Worm (Caenorhabditis elegans) whole organism, late embryonic: ENCODE results near the gene pars-1.

Source experiments
- C08G9.2 ChIP-seq: sonication (generic microtip); optimal IDR thresholded peaks from 2 replicates; lab custom pipeline; 2016; ENCODE audit warnings: mild to moderate bottlenecking, missing genetic modification characterization, moderate library complexity, missing compliant biosample characterization
- F13H6.1 ChIP-seq: sonication (generic microtip); optimal IDR thresholded peaks from 2 replicates; lab custom pipeline; 2016; ENCODE audit warnings: missing genetic modification characterization, missing compliant biosample characterization
- K09A11.1 ChIP-seq: sonication (generic microtip); optimal IDR thresholded peaks from 2 replicates; lab custom pipeline; 2017; ENCODE audit warnings: antibody characterized with exemption, mild to moderate bottlenecking, missing genetic modification characterization, missing compliant biosample characterization; ENCODE audit not compliant: insufficient read depth
- ahr-1 ChIP-seq: sonication (generic microtip); optimal IDR thresholded peaks from 2 replicates; lab custom pipeline; 2016; ENCODE audit warnings: missing genetic modification characterization, missing compliant biosample characterization
- ceh-19 ChIP-seq: fragments of 200-800 bp; sonication (Bioruptor generic); optimal IDR thresholded peaks from 2 replicates; lab custom pipeline; 2018; ENCODE audit warnings: mild to moderate bottlenecking, missing genetic modification characterization, missing compliant biosample characterization
- ceh-22 ChIP-seq: sonication (generic microtip); optimal IDR thresholded peaks from 2 replicates; lab custom pipeline; 2017; ENCODE audit warnings: missing biosample characterization, missing genetic modification characterization
- ceh-24 ChIP-seq: sonication (generic microtip); optimal IDR thresholded peaks from 2 replicates; lab custom pipeline; 2016; ENCODE audit warnings: mild to moderate bottlenecking, missing genetic modification characterization, missing compliant biosample characterization
- ceh-34 ChIP-seq: sonication (generic microtip); optimal IDR thresholded peaks from 2 replicates; lab custom pipeline; 2016; ENCODE audit warnings: mild to moderate bottlenecking, missing genetic modification characterization, missing compliant biosample characterization
- dmd-4 ChIP-seq: sonication (generic microtip); optimal IDR thresholded peaks from 2 replicates; lab custom pipeline; 2016; ENCODE audit warnings: borderline replicate concordance, missing genetic modification characterization, missing compliant biosample characterization
- dve-1 ChIP-seq: sonication (generic microtip); optimal IDR thresholded peaks from 2 replicates; lab custom pipeline; 2017; ENCODE audit warnings: antibody characterized with exemption, mild to moderate bottlenecking, missing genetic modification characterization, missing compliant biosample characterization
- elt-2 ChIP-seq: sonication (generic microtip); optimal IDR thresholded peaks from 2 replicates; lab custom pipeline; 2016; ENCODE audit warnings: missing genetic modification reagents, missing genetic modification characterization, missing compliant biosample characterization
- elt-4 ChIP-seq: sonication (generic microtip); optimal IDR thresholded peaks from 2 replicates; lab custom pipeline; 2016; ENCODE audit warnings: missing genetic modification characterization, missing compliant biosample characterization
- ets-4 ChIP-seq: sonication (generic microtip); optimal IDR thresholded peaks from 2 replicates; lab custom pipeline; 2016; ENCODE audit warnings: missing genetic modification characterization, missing compliant biosample characterization
- eyg-1 ChIP-seq: sonication (generic microtip); optimal IDR thresholded peaks from 2 replicates; lab custom pipeline; 2016; ENCODE audit warnings: missing genotype, missing genetic modification characterization, missing compliant biosample characterization
- hlh-15 ChIP-seq: sonication (generic microtip); optimal IDR thresholded peaks from 2 replicates; lab custom pipeline; 2016; ENCODE audit warnings: missing genetic modification characterization, missing compliant biosample characterization
- hlh-30 ChIP-seq: sonication (generic microtip); optimal IDR thresholded peaks from 2 replicates; lab custom pipeline; 2017; ENCODE audit warnings: antibody characterized with exemption, missing genetic modification characterization, missing compliant biosample characterization; ENCODE audit not compliant: insufficient read depth
- hlh-6 ChIP-seq: sonication (generic microtip); optimal IDR thresholded peaks from 2 replicates; lab custom pipeline; 2016; ENCODE audit warnings: missing genotype, missing genetic modification characterization, missing compliant biosample characterization
- hlh-8 ChIP-seq: sonication (generic microtip); optimal IDR thresholded peaks from 2 replicates; lab custom pipeline; 2016; ENCODE audit warnings: missing genotype, missing genetic modification characterization, missing compliant biosample characterization
- mec-3 ChIP-seq: sonication (generic microtip); optimal IDR thresholded peaks from 2 replicates; lab custom pipeline; 2016; ENCODE audit warnings: borderline replicate concordance, missing genetic modification characterization, missing compliant biosample characterization
- npax-4 ChIP-seq: sonication (generic microtip); optimal IDR thresholded peaks from 2 replicates; lab custom pipeline; 2016; ENCODE audit warnings: missing genetic modification characterization, missing compliant biosample characterization
- pag-3 ChIP-seq: sonication (generic microtip); optimal IDR thresholded peaks from 2 replicates; lab custom pipeline; 2016; ENCODE audit warnings: missing compliant biosample characterization, missing genetic modification characterization, borderline replicate concordance
- pat-9 ChIP-seq: fragments of 200-800 bp; sonication (Bioruptor generic); optimal IDR thresholded peaks from 2 replicates; lab custom pipeline; 2018; ENCODE audit warnings: mild to moderate bottlenecking, missing genetic modification characterization, moderate library complexity, missing compliant biosample characterization
- pax-1 ChIP-seq: fragments of 150-350 bp; optimal IDR thresholded peaks from 2 replicates; lab custom pipeline; 2014; ENCODE audit warnings: missing biosample characterization, missing genetic modification characterization
- pha-2 ChIP-seq: sonication (generic microtip); optimal IDR thresholded peaks from 2 replicates; lab custom pipeline; 2017; ENCODE audit warnings: mild to moderate bottlenecking, missing genetic modification characterization, missing compliant biosample characterization
- pha-4 ChIP-seq: fragments of 150-350 bp; optimal IDR thresholded peaks from 2 replicates; lab custom pipeline; 2018; ENCODE audit warnings: missing biosample characterization, missing genetic modification reagents, missing genetic modification characterization
- pqm-1 ChIP-seq: sonication (generic microtip); optimal IDR thresholded peaks from 2 replicates; lab custom pipeline; 2016; ENCODE audit warnings: missing genetic modification characterization, missing compliant biosample characterization
- ref-2 ChIP-seq: sonication (generic microtip); optimal IDR thresholded peaks from 2 replicates; lab custom pipeline; 2016; ENCODE audit warnings: missing genetic modification characterization, missing compliant biosample characterization
- rnt-1 ChIP-seq: sonication (generic microtip); optimal IDR thresholded peaks from 2 replicates; lab custom pipeline; 2016; ENCODE audit warnings: missing genetic modification characterization, missing compliant biosample characterization
- sdc-2 ChIP-seq: sonication (generic microtip); optimal IDR thresholded peaks from 2 replicates; lab custom pipeline; 2016; ENCODE audit warnings: missing genotype, missing genetic modification characterization, missing compliant biosample characterization
- sox-2 ChIP-seq: fragments of 200-800 bp; sonication (Bioruptor generic); IDR thresholded peaks from 2 replicates; pipeline ENCODE4 v1.3.6; 2022; ENCODE audit warnings: missing genetic modification reagents, missing genetic modification characterization, missing compliant biosample characterization
- sox-4 ChIP-seq: sonication (generic microtip); optimal IDR thresholded peaks from 2 replicates; lab custom pipeline; 2017; ENCODE audit warnings: mild to moderate bottlenecking, missing genetic modification characterization, inconsistent platforms, missing compliant biosample characterization
- tbx-7 ChIP-seq: sonication (generic microtip); optimal IDR thresholded peaks from 2 replicates; lab custom pipeline; 2016; ENCODE audit warnings: missing genotype, missing genetic modification characterization, missing compliant biosample characterization
- ttx-3 ChIP-seq: sonication (generic microtip); optimal IDR thresholded peaks from 2 replicates; lab custom pipeline; 2016; ENCODE audit warnings: missing genetic modification reagents, missing genetic modification characterization, missing compliant biosample characterization
- unc-42 ChIP-seq: sonication (generic microtip); optimal IDR thresholded peaks from 2 replicates; lab custom pipeline; 2016; ENCODE audit warnings: missing genotype, missing genetic modification characterization, missing compliant biosample characterization
- unc-55 ChIP-seq: sonication (generic microtip); optimal IDR thresholded peaks from 2 replicates; lab custom pipeline; 2017; ENCODE audit warnings: missing biosample characterization, missing genetic modification reagents, missing genetic modification characterization
- zip-5 ChIP-seq: sonication (generic microtip); optimal IDR thresholded peaks from 2 replicates; lab custom pipeline; 2016; ENCODE audit warnings: missing genetic modification characterization, missing compliant biosample characterization

The pars-1 gene

DNA sequence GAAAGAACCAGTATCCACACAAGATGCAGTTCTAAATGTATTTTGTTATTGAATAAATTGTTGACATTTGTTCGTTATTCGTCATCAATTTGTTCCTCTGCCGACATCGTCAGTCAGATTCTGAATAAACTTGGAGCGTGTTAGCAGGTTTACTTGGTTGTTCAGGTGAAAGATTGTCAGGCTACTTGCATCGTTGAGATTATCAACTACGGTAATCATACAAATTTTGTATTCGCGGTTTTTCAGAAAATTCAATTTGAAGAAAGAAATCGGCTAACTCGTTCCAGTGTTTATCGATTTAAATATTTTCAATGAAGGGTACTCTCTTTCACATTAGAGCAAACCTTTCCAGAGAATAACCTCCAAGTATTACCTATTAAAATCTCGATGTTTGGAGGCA, 29.1 kb upstream of the pars-1 start, which contains the start of gene R151.2:
R151.2 (plus strand) TSS at position 247 of the 400 bp plus-strand sequence.
- TF ChIP-seq tbx-7 (tag; lab: Kevin White, UChicago), result no peak
- TF ChIP-seq npax-4 (tag; lab: Kevin White, UChicago), result no peak
- no peak for TF ChIP-seq pha-2 (tag; lab: Kevin White, UChicago)
- no peak for TF ChIP-seq elt-4 (tag; lab: Kevin White, UChicago)
- no peak for TF ChIP-seq pax-1 (tag; lab: Kevin White, UChicago)
- no peak for TF ChIP-seq dmd-4 (tag; lab: Kevin White, UChicago)
- no peak for TF ChIP-seq hlh-8 (tag; lab: Kevin White, UChicago)
- no peak for TF ChIP-seq hlh-15 (tag; lab: Kevin White, UChicago)

DNA sequence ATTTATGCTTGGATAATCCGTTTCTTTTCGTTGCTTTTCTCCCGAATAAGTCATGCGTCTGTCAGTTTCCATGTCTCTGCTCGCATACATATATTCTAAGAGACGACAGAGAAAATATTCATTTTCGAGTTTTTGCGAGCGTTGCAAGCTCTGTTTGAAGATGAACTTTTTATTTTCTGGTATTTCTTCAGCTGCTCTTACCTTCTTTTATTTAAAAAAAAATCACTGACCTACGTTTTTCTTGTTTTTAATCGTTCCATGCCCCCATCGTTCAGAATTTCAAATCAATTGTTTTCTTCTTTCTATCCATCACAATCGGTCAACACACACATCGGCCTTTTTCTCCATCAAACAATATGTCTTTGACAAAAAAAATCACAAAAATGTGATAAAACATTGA, 28.3 kb upstream of the pars-1 start:
- TF ChIP-seq dve-1 (tag; lab: Kevin White, UChicago) (no peak), ets-4 (tag; lab: Kevin White, UChicago) (no peak), sox-4 (no peak), ceh-34 (tag; lab: Kevin White, UChicago) (no peak), pag-3 (tag; lab: Kevin White, UChicago) (no peak), ceh-19 (GFP tag; lab: Kevin White, UChicago) (no peak), K09A11.1 (tag; lab: Kevin White, UChicago) (no peak), hlh-6 (tag; lab: Kevin White, UChicago) (no peak), pat-9 (tag; lab: Kevin White, UChicago) (no peak), dmd-4 (tag; lab: Kevin White, UChicago) (no peak), unc-42 (tag; lab: Kevin White, UChicago) (no peak), mec-3 (no peak)

DNA sequence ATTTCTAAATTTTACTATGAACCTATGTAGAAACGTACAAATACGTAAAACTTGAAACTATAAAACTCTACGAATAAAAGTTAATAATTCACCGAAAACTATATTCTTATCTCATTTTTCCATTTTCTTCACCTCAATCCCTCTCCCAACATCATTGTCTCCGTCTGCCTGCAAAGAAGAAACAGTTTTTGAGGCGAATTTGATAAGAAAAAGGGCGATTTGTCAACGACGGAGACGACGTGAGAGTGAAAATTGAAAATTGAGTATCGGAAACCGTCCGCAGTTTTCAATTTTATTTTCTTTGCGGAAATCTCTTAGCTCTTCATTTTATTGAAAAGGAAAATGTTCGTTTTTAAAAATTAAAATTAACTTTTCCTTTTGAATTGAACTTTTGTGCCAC, 26.8 kb upstream of the pars-1 start:
- TF ChIP-seq sox-2 (no peak), pha-4 (tag; lab: Kevin White, UChicago) (no peak), C08G9.2 (tag; lab: Kevin White, UChicago) (no peak), dmd-4 (tag; lab: Kevin White, UChicago) (no peak), unc-55 (GFP tag; lab: Kevin White, UChicago) (no peak), ttx-3 (tag; lab: Kevin White, UChicago) (no peak), elt-2 (tag; lab: Kevin White, UChicago) (no peak), ceh-24 (tag; lab: Kevin White, UChicago) (no peak), pha-2 (tag; lab: Kevin White, UChicago) (no peak), pqm-1 (no peak), sdc-2 (no peak), elt-4 (tag; lab: Kevin White, UChicago) (no peak), ahr-1 (tag; lab: Kevin White, UChicago) (no peak), F13H6.1 (tag; lab: Kevin White, UChicago) (no peak), pat-9 (tag; lab: Kevin White, UChicago) (no peak), pax-1 (tag; lab: Kevin White, UChicago) (no peak), ets-4 (tag; lab: Kevin White, UChicago) (no peak)

DNA sequence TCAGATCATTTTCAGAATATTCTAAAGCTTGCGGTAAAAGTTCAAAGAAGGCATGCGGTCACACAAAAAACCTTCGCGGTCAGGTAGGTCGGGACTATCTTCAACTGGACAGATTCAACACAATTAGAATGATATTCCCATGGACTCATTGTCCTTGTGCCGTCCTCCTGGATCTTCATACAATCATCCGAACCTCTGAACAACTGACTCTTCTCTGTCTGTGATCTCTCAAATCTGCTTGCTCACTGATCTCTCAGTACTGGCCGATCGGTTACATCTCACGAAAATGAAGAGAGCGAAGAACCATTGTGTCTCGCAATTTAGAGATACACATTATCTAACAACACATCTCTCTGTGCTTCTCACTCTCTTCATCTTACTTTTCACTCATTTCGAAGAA, 23.3 kb upstream of the pars-1 start:
- TF ChIP-seq rnt-1 (tag; lab: Kevin White, UChicago), result peak; percentile 23
- no peak for TF ChIP-seq ceh-24 (tag; lab: Kevin White, UChicago)

DNA sequence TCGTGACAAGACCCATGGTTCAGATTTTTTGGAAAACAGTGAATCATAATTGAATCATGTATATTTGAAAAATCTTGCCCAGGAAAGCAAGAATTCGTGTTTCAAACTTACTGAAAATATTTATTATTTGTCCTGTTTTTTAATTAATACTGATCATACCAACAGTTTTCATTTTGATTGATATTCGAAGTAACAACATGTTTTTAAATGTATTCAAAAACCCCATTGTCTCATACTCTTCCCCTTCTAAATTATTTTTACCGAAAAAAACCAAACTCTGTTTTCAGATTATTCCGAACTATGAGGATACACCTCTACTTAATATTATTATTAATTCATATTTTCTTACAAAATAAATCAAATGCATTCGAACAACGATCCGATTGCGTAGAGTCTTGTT, 22.6 kb upstream of the pars-1 start, which contains the start of gene R151.1:
R151.1 (plus strand) TSS at position 301 of the 400 bp plus-strand sequence.
- TF ChIP-seq ets-4 (tag; lab: Kevin White, UChicago) (no peak), ceh-34 (tag; lab: Kevin White, UChicago) (no peak), ceh-22 (no peak), zip-5 (tag; lab: Kevin White, UChicago) (no peak), ref-2 (tag; lab: Kevin White, UChicago) (no peak), sox-4 (no peak), hlh-6 (tag; lab: Kevin White, UChicago) (no peak), C08G9.2 (tag; lab: Kevin White, UChicago) (no peak), unc-55 (GFP tag; lab: Kevin White, UChicago) (no peak), eyg-1 (tag; lab: Kevin White, UChicago) (no peak), hlh-30 (tag; lab: Kevin White, UChicago) (no peak), pha-2 (tag; lab: Kevin White, UChicago) (no peak)
- TF ChIP-seq, all 69 proteins: peak for 0
